Fruit fly (Drosophila melanogaster) whole organism, larva: ENCODE data around the gene CG3625.

Experiments
- noc ChIP-seq: fragments of 200-800 bp; sonication (Bioruptor generic); optimal IDR thresholded peaks from 3 replicates; lab custom pipeline; 2019; ENCODE audit warnings: missing biosample characterization, mild to moderate bottlenecking, missing genetic modification characterization, moderate library complexity

The CG3625 gene

dm6 chr2L:300877-301706, 9.5 kb upstream of the CG3625 start:
- TF ChIP-seq noc (tag; lab: Kevin White, UChicago): peak; percentile 66

- no peak for TF ChIP-seq noc (tag; lab: Kevin White, UChicago)
Observed at dm6 chr2L:300006-300405, 8.4 kb upstream of the CG3625 start.

dm6 chr2L:299038-299437, 7.4 kb upstream of the CG3625 start:
- TF ChIP-seq noc (tag; lab: Kevin White, UChicago): no peak

- TF ChIP-seq noc (tag; lab: Kevin White, UChicago): no peak
Observed at dm6 chr2L:298285-298644, 6.7 kb upstream of the CG3625 start.

dm6 chr2L:297480-298284, 6.1 kb upstream of the CG3625 start, which contains the start of gene Pi3K21B:
Gene Pi3K21B, plus strand, starts transcription at chr2L:297880.
- TF ChIP-seq noc (tag; lab: Kevin White, UChicago): peak; percentile 90

- TF ChIP-seq noc (tag; lab: Kevin White, UChicago): no peak
Observed at dm6 chr2L:294452-295362, 3.1 kb upstream of the CG3625 start, which contains the start of the genes U2af38 and Stip1. Gene U2af38, minus strand, starts transcription at chr2L:294681. Gene Stip1, plus strand, starts transcription at chr2L:295122.

- TF ChIP-seq noc (tag; lab: Kevin White, UChicago): no peak
Observed at dm6 chr2L:292301-292700, 706 bp upstream of the CG3625 start, which contains the start of gene CG11562. Gene CG11562, plus strand, starts transcription at chr2L:292419.

- no peak for TF ChIP-seq noc (tag; lab: Kevin White, UChicago)
Observed at dm6 chr2L:290949-291348, 646 bp downstream of the CG3625 start.

dm6 chr2L:290373-290772, 1.2 kb downstream of the CG3625 start:
- no peak for TF ChIP-seq noc (tag; lab: Kevin White, UChicago)

dm6 chr2L:289044-289443, 2.6 kb downstream of the CG3625 start, which contains the start of gene Amnionless:
Gene Amnionless, minus strand, starts transcription at chr2L:289144.
- TF ChIP-seq noc (tag; lab: Kevin White, UChicago): no peak

dm6 chr2L:286421-286820, 5.2 kb downstream of the CG3625 start:
- peak; percentile 82 for TF ChIP-seq noc (tag; lab: Kevin White, UChicago)

- TF ChIP-seq noc (tag; lab: Kevin White, UChicago): peak; percentile 59
Observed at dm6 chr2L:285596-286023, 6.0 kb downstream of the CG3625 start.

- TF ChIP-seq noc (tag; lab: Kevin White, UChicago): no peak
Observed at dm6 chr2L:283071-283482, 8.5 kb downstream of the CG3625 start, which contains the start of gene CG11601. Gene CG11601, minus strand, starts transcription at chr2L:283269.

dm6 chr2L:278134-278533, 13.5 kb downstream of the CG3625 start, which contains the start of gene CG17078:
Gene CG17078, minus strand, starts transcription at chr2L:278234.
- no peak for TF ChIP-seq noc (tag; lab: Kevin White, UChicago)

- no peak for TF ChIP-seq noc (tag; lab: Kevin White, UChicago)
Observed at dm6 chr2L:277122-277671, 14.4 kb downstream of the CG3625 start, which contains the start of gene smo. Gene smo, plus strand, starts transcription at chr2L:277582.
